Fruit fly (Drosophila melanogaster): ENCODE measurements around the gene rod.

- TF ChIP-seq Sin3A (optimal IDR thresholded peaks at IDR 0.05): no peak
- TF ChIP-seq h (optimal IDR thresholded peaks at IDR 0.05): no peak
Measured at dm6 chr3R:31597736-31598431, 17.1 kb downstream of the rod start.
